Fruit fly (Drosophila melanogaster): ENCODE data around the gene salm.

salm gene

dm6 chr2L:11445479-11446379 lies at the start of gene salm:
TSS of gene salm (minus strand) at chr2L:11445614.
- TF ChIP-seq CG6276 (GFP tag; optimal IDR thresholded peaks at IDR 0.05), result no peak
- peak; percentile 20 for TF ChIP-seq pdm3 (GFP tag; optimal IDR thresholded peaks at IDR 0.05)
- TF ChIP-seq spab (GFP tag; optimal IDR thresholded peaks at IDR 0.05), result no peak
- no peak for TF ChIP-seq CG31627 (GFP tag; optimal IDR thresholded peaks at IDR 0.05)
- TF ChIP-seq CG6792 (GFP tag; optimal IDR thresholded peaks at IDR 0.05), result no peak
- peak; percentile 43 for TF ChIP-seq CG3919 (GFP tag; optimal IDR thresholded peaks at IDR 0.05)
- peak; percentile 15 for TF ChIP-seq CG7368 (GFP tag; optimal IDR thresholded peaks at IDR 0.05)
- TF ChIP-seq CG10631 (GFP tag; optimal IDR thresholded peaks at IDR 0.05), result no peak
- TF ChIP-seq Ets96B (tag; optimal IDR thresholded peaks at IDR 0.05), result no peak
- TF ChIP-seq CG9139 (GFP tag; optimal IDR thresholded peaks at IDR 0.05), result no peak
- no peak for TF ChIP-seq CG11294 (GFP tag; IDR thresholded peaks at IDR 0.05)
- TF ChIP-seq fd85E (GFP tag; optimal IDR thresholded peaks at IDR 0.05), result no peak
- TF ChIP-seq lz (GFP tag; optimal IDR thresholded peaks at IDR 0.05), result no peak
- no peak for TF ChIP-seq Gug (GFP tag; IDR thresholded peaks at IDR 0.05)
- peak; percentile 84 to 97 for TF ChIP-seq salr (GFP tag; optimal IDR thresholded peaks at IDR 0.05)
- peak; percentile 31; the same call in 1 of the 3 replicates for TF ChIP-seq CG8119 (GFP tag; IDR thresholded peaks at IDR 0.05)
- no peak for TF ChIP-seq OdsH (GFP tag; optimal IDR thresholded peaks at IDR 0.05)
- TF ChIP-seq Hr38 (GFP tag; optimal IDR thresholded peaks at IDR 0.05), result no peak
- no peak for TF ChIP-seq Sox15 (GFP tag; optimal IDR thresholded peaks at IDR 0.05)
- no peak for TF ChIP-seq Hr4 (GFP tag; optimal IDR thresholded peaks at IDR 0.05)
- TF ChIP-seq Sox102F (GFP tag; optimal IDR thresholded peaks at IDR 0.05), result no peak
- no peak for TF ChIP-seq CG11902 (GFP tag; optimal IDR thresholded peaks at IDR 0.05)
- peak; percentile 23 to 51 for TF ChIP-seq ss (GFP tag; optimal IDR thresholded peaks at IDR 0.05)
- TF ChIP-seq eg (GFP tag; IDR thresholded peaks at IDR 0.05), result peak; percentile 42; the same call in 2 of the 3 replicates
- no peak for TF ChIP-seq dac (GFP tag; optimal IDR thresholded peaks at IDR 0.05)
- TF ChIP-seq CG11762 (GFP tag; optimal IDR thresholded peaks at IDR 0.05; ENCODE audit: insufficient read depth), result no peak
- TF ChIP-seq CG8319 (GFP tag; optimal IDR thresholded peaks at IDR 0.05), result no peak
- TF ChIP-seq CG8632 (GFP tag; optimal IDR thresholded peaks at IDR 0.05), result peak; percentile 5
- no peak for TF ChIP-seq Smox (GFP tag; optimal IDR thresholded peaks at IDR 0.05)
- peak; percentile 18 for TF ChIP-seq Eip75B (GFP tag; optimal IDR thresholded peaks at IDR 0.05)
- no peak for TF ChIP-seq Blimp-1 (GFP tag; optimal IDR thresholded peaks at IDR 0.05)
- TF ChIP-seq achi (GFP tag; optimal IDR thresholded peaks at IDR 0.05), result no peak
- no peak for TF ChIP-seq fkh (GFP tag; optimal IDR thresholded peaks at IDR 0.05)
- no peak for TF ChIP-seq net (GFP tag; optimal IDR thresholded peaks at IDR 0.05)
- no peak for TF ChIP-seq CG34406 (GFP tag; optimal IDR thresholded peaks at IDR 0.05)
- TF ChIP-seq Eip93F (GFP tag; optimal IDR thresholded peaks at IDR 0.05), result no peak
- TF ChIP-seq CG15336 (GFP tag; IDR thresholded peaks at IDR 0.05), result 0 out of 2 replicates have a peak, but pooled peaks have one; percentile 31
- TF ChIP-seq Hr39 (GFP tag; optimal IDR thresholded peaks at IDR 0.05), result no peak
- no peak for TF ChIP-seq cyc (GFP tag; optimal IDR thresholded peaks at IDR 0.05)
- no peak for TF ChIP-seq Ets21C (GFP tag; optimal IDR thresholded peaks at IDR 0.05)
- TF ChIP-seq CG10669 (GFP tag; optimal IDR thresholded peaks at IDR 0.05), result peak; percentile 18
- TF ChIP-seq Met (GFP tag; optimal IDR thresholded peaks at IDR 0.05), result no peak
- no peak for TF ChIP-seq CG3032 (tag; optimal IDR thresholded peaks at IDR 0.05)
- no peak for TF ChIP-seq topi (GFP tag; optimal IDR thresholded peaks at IDR 0.05)
- TF ChIP-seq svp (GFP tag), result peak; percentile 67
- no peak for TF ChIP-seq CG16779 (tag; optimal IDR thresholded peaks at IDR 0.05)
- no peak for TF ChIP-seq fd59A (GFP tag; optimal IDR thresholded peaks at IDR 0.05)
- no peak for TF ChIP-seq dsx (GFP tag; optimal IDR thresholded peaks at IDR 0.05; ENCODE audit: poor library complexity, severe bottlenecking)
- TF ChIP-seq CG6808 (GFP tag; optimal IDR thresholded peaks at IDR 0.05), result peak; percentile 10
- TF ChIP-seq CG32006 (GFP tag; optimal IDR thresholded peaks at IDR 0.05), result no peak
